Worm (Caenorhabditis elegans): ENCODE measurements around the gene W09C2.8.
A peak's percentile ranks its signal among the peaks of the same experiment; 100 is the strongest.

Gene W09C2.8

ce11 chrIV:9667084-9667483 is 42.9 kb upstream of the W09C2.8 start:
- no peak for TF ChIP-seq flh-1 (GFP tag; optimal IDR thresholded peaks at IDR 0.05)
- peak; percentile 4 for TF ChIP-seq elt-3 (tag; optimal IDR thresholded peaks at IDR 0.05)
- TF ChIP-seq drap-1 (GFP tag; optimal IDR thresholded peaks at IDR 0.05): no peak
- TF ChIP-seq ham-2 (GFP tag; optimal IDR thresholded peaks at IDR 0.05): no peak
- peak; percentile 53 for TF ChIP-seq nhr-237 (tag; optimal IDR thresholded peaks at IDR 0.05)
- TF ChIP-seq zip-8 (tag; optimal IDR thresholded peaks at IDR 0.05): no peak
- TF ChIP-seq mls-2 (tag; optimal IDR thresholded peaks at IDR 0.05): no peak
- no peak for TF ChIP-seq cnd-1 (tag; optimal IDR thresholded peaks at IDR 0.05)
- TF ChIP-seq elt-1 (tag; optimal IDR thresholded peaks at IDR 0.05; ENCODE audit: borderline replicate concordance, insufficient read depth): peak; percentile 78
- TF ChIP-seq bed-3 (GFP tag; optimal IDR thresholded peaks at IDR 0.05): no peak
- TF ChIP-seq ceh-39 (tag; optimal IDR thresholded peaks at IDR 0.05): peak; percentile 24
- no peak for TF ChIP-seq ceh-83 (GFP tag; optimal IDR thresholded peaks at IDR 0.05)
- TF ChIP-seq nhr-12 (tag; optimal IDR thresholded peaks at IDR 0.05): no peak
- TF ChIP-seq nhr-28 (tag; optimal IDR thresholded peaks at IDR 0.05): no peak
- TF ChIP-seq nhr-2 (tag; optimal IDR thresholded peaks at IDR 0.05): no peak
- no peak for TF ChIP-seq ceh-43 (GFP tag; optimal IDR thresholded peaks at IDR 0.05)
- TF ChIP-seq mab-5 (tag; optimal IDR thresholded peaks at IDR 0.05): no peak
- peak; percentile 50 for TF ChIP-seq pha-4 (tag; optimal IDR thresholded peaks at IDR 0.05)
- peak; percentile 40 for TF ChIP-seq unc-62 (GFP tag; optimal IDR thresholded peaks at IDR 0.05)
- no peak for TF ChIP-seq unc-39 (tag; optimal IDR thresholded peaks at IDR 0.05)
- TF ChIP-seq sem-2 (GFP tag; optimal IDR thresholded peaks at IDR 0.05): no peak
- TF ChIP-seq ces-1 (GFP tag; optimal IDR thresholded peaks at IDR 0.05): no peak
- no peak for TF ChIP-seq mep-1 (tag; optimal IDR thresholded peaks at IDR 0.05)
- no peak for TF ChIP-seq nhr-76 (tag; optimal IDR thresholded peaks at IDR 0.05)
- peak; percentile 27 for TF ChIP-seq lsy-2 (tag; optimal IDR thresholded peaks at IDR 0.05)
- TF ChIP-seq blmp-1 (tag; optimal IDR thresholded peaks at IDR 0.05): no peak
- TF ChIP-seq snpc-4 (tag; optimal IDR thresholded peaks at IDR 0.05): no peak
- TF ChIP-seq hlh-1 (tag; optimal IDR thresholded peaks at IDR 0.05): no peak
- TF ChIP-seq sptf-1 (tag; optimal IDR thresholded peaks at IDR 0.05): no peak
- no peak for TF ChIP-seq unc-120 (tag; optimal IDR thresholded peaks at IDR 0.05; ENCODE audit: poor library complexity, severe bottlenecking)
- TF ChIP-seq tbx-8 (GFP tag; optimal IDR thresholded peaks at IDR 0.05): no peak
- no peak for TF ChIP-seq ztf-11 (tag; optimal IDR thresholded peaks at IDR 0.05)
- TF ChIP-seq lin-13 (tag; optimal IDR thresholded peaks at IDR 0.05): no peak
- TF ChIP-seq M03D4.4 (tag; optimal IDR thresholded peaks at IDR 0.05): no peak

ce11 chrIV:9659999-9660398 is 35.8 kb upstream of the W09C2.8 start:
- TF ChIP-seq unc-39 (tag; optimal IDR thresholded peaks at IDR 0.05) (no peak), lin-32 (GFP tag; optimal IDR thresholded peaks at IDR 0.05) (no peak), ces-1 (GFP tag; optimal IDR thresholded peaks at IDR 0.05) (peak; percentile 61)

- TF ChIP-seq lin-13 (tag; optimal IDR thresholded peaks at IDR 0.05) (no peak), hlh-1 (tag; optimal IDR thresholded peaks at IDR 0.05) (no peak)
Measured at ce11 chrIV:9657753-9658152, 33.6 kb upstream of the W09C2.8 start, which contains the start of gene acc-1. Gene acc-1 (plus strand): TSS chrIV:9658053.

ce11 chrIV:9655556-9655955 is 31.4 kb upstream of the W09C2.8 start:
- no peak for TF ChIP-seq unc-120 (tag; optimal IDR thresholded peaks at IDR 0.05; ENCODE audit: poor library complexity, severe bottlenecking)
- TF ChIP-seq ces-1 (GFP tag; optimal IDR thresholded peaks at IDR 0.05): peak; percentile 92

ce11 chrIV:9654017-9654416 is 29.8 kb upstream of the W09C2.8 start, which contains the start of gene F58G6.7:
Gene F58G6.7 (plus strand): TSS chrIV:9654317.
- TF ChIP-seq snpc-4 (tag; optimal IDR thresholded peaks at IDR 0.05): no peak
- TF ChIP-seq flh-1 (GFP tag; optimal IDR thresholded peaks at IDR 0.05): no peak
